Worm (Caenorhabditis elegans) whole organism, early embryonic: ENCODE data around the gene hsb-1.

Experiments used
- B0310.2 ChIP-seq: sonication (generic microtip); optimal IDR thresholded peaks from 2 replicates; lab custom pipeline; 2016; ENCODE audit warnings: mild to moderate bottlenecking, missing genetic modification characterization, missing compliant biosample characterization
- F13C5.2 ChIP-seq: sonication (generic microtip); optimal IDR thresholded peaks from 2 replicates; lab custom pipeline; 2017; ENCODE audit warnings: mild to moderate bottlenecking, missing genetic modification characterization, inconsistent platforms, missing compliant biosample characterization
- aly-1 ChIP-seq: sonication (generic microtip); optimal IDR thresholded peaks from 2 replicates; lab custom pipeline; 2016; ENCODE audit warnings: missing genetic modification characterization, missing compliant biosample characterization
- ama-1 ChIP-seq: fragments of 150-350 bp; optimal IDR thresholded peaks from 2 replicates; lab custom pipeline; 2014
- ceh-13 ChIP-seq: fragments of 200-800 bp; sonication (Bioruptor generic); optimal IDR thresholded peaks from 2 replicates; lab custom pipeline; 2018; ENCODE audit warnings: mild to moderate bottlenecking, missing genetic modification characterization, missing compliant biosample characterization
- ceh-36 ChIP-seq: sonication (generic microtip); optimal IDR thresholded peaks from 2 replicates; lab custom pipeline; 2016; ENCODE audit warnings: missing genetic modification characterization, inconsistent platforms, missing compliant biosample characterization
- ets-7 ChIP-seq: sonication (generic microtip); optimal IDR thresholded peaks from 2 replicates; lab custom pipeline; 2016; ENCODE audit warnings: missing genotype, missing genetic modification characterization, missing compliant biosample characterization
- flt-1 ChIP-seq: fragments of 200-800 bp; sonication (Bioruptor generic); IDR thresholded peaks from 2 replicates; pipeline ENCODE4 v1.3.6; 2022; ENCODE audit warnings: missing genetic modification characterization, missing compliant biosample characterization
- hmbx-1 ChIP-seq: sonication (generic microtip); optimal IDR thresholded peaks from 2 replicates; lab custom pipeline; 2016; ENCODE audit warnings: mild to moderate bottlenecking, missing genetic modification characterization, missing compliant biosample characterization
- hmg-4 ChIP-seq: fragments of 200-800 bp; sonication (Bioruptor generic); optimal IDR thresholded peaks from 2 replicates; lab custom pipeline; 2018; ENCODE audit warnings: mild to moderate bottlenecking, missing genetic modification characterization, missing compliant biosample characterization
- hnd-1 ChIP-seq: sonication (generic microtip); optimal IDR thresholded peaks from 2 replicates; lab custom pipeline; 2016; ENCODE audit warnings: missing genetic modification characterization, missing compliant biosample characterization
- pes-1 ChIP-seq: fragments of 200-800 bp; sonication (Bioruptor generic); IDR thresholded peaks from 2 replicates; pipeline ENCODE4 v1.3.6; 2022; ENCODE audit warnings: missing genetic modification reagents, missing genetic modification characterization, missing compliant biosample characterization
- scrt-1 ChIP-seq: fragments of 200-800 bp; sonication (Bioruptor generic); IDR thresholded peaks from 2 replicates; pipeline ENCODE4 v1.3.6; 2022; ENCODE audit warnings: missing genetic modification characterization, missing compliant biosample characterization
- sea-1 ChIP-seq: fragments of 200-800 bp; sonication (Bioruptor generic); conservative IDR thresholded peaks from 2 replicates; pipeline ENCODE4 v1.3.6; 2022; ENCODE audit warnings: missing genetic modification characterization, missing compliant biosample characterization
- tbx-11 ChIP-seq: fragments of 200-800 bp; sonication (Bioruptor generic); IDR thresholded peaks from 2 replicates; pipeline ENCODE4 v1.3.6; 2022; ENCODE audit warnings: missing genetic modification characterization, missing compliant biosample characterization
- tbx-37 ChIP-seq: fragments of 200-800 bp; sonication (Bioruptor generic); conservative IDR thresholded peaks from 2 replicates; pipeline ENCODE4 v1.3.6; 2022; ENCODE audit warnings: missing genetic modification reagents, missing genetic modification characterization, missing compliant biosample characterization
- tra-4 ChIP-seq: sonication (generic microtip); optimal IDR thresholded peaks from 2 replicates; lab custom pipeline; 2017; ENCODE audit warnings: missing genetic modification characterization, missing compliant biosample characterization

Gene hsb-1

DNA sequence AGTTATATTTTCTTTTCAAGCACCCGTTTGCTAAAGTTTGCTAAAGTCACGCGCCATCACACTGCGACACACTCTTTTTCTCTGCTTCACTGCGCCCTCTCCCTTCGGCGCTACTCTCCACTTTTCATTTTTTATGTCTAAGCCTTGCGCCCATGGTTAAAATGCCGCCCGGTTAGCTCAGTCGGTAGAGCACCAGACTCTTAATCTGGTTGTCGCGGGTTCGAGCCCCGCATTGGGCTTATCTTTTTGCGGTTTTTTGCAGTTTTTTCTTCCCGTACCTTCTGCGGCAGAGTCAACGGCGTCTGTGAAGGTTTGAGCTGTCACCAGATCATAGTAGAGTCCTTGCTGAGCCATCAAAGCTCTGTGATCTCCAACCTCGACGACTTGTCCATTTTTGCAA, 27.5 kb upstream of the hsb-1 start:
- TF ChIP-seq B0310.2 (tag; lab: Kevin White, UChicago), result no peak
- TF ChIP-seq hnd-1, result peak; percentile 49
- TF ChIP-seq flt-1 (GFP tag; lab: Robert Waterston, UW), result peak; percentile 52; the same call in 1 of the 2 replicates
- peak; percentile 67 for TF ChIP-seq tbx-37 (GFP tag; lab: Robert Waterston, UW)
- TF ChIP-seq ets-7, result peak; percentile 19
- TF ChIP-seq F13C5.2 (tag; lab: Kevin White, UChicago), result peak; percentile 48
- TF ChIP-seq hmbx-1, result no peak
- peak; percentile 66 for TF ChIP-seq ceh-36 (tag; lab: Kevin White, UChicago)
- TF ChIP-seq hmg-4 (GFP tag; lab: Kevin White, UChicago), result peak; percentile 55
- TF ChIP-seq tbx-11 (GFP tag; lab: Robert Waterston, UW), result peak; percentile 83
- no peak for TF ChIP-seq aly-1 (tag; lab: Kevin White, UChicago)
- TF ChIP-seq ceh-13, result peak; percentile 21
- TF ChIP-seq scrt-1 (GFP tag; lab: Robert Waterston, UW), result peak; percentile 73
- TF ChIP-seq ama-1 (lab: Kevin White, UChicago), result no peak
- peak; percentile 78 for TF ChIP-seq sea-1 (GFP tag; lab: Robert Waterston, UW)

- no peak for TF ChIP-seq ceh-13
- TF ChIP-seq aly-1 (tag; lab: Kevin White, UChicago), result no peak
- no peak for TF ChIP-seq flt-1 (GFP tag; lab: Robert Waterston, UW)
- TF ChIP-seq B0310.2 (tag; lab: Kevin White, UChicago), result no peak
- no peak for TF ChIP-seq ets-7
- no peak for TF ChIP-seq ceh-36 (tag; lab: Kevin White, UChicago)
- no peak for TF ChIP-seq tbx-11 (GFP tag; lab: Robert Waterston, UW)
- no peak for TF ChIP-seq tra-4
- TF ChIP-seq ama-1 (lab: Kevin White, UChicago), result no peak
- no peak for TF ChIP-seq hmbx-1
These were observed 23.3 kb upstream of the hsb-1 start, which contains the start of gene cul-6 for ce11 chrIV:12590373-12590772. cul-6 (minus strand) TSS chrIV:12590451.

DNA sequence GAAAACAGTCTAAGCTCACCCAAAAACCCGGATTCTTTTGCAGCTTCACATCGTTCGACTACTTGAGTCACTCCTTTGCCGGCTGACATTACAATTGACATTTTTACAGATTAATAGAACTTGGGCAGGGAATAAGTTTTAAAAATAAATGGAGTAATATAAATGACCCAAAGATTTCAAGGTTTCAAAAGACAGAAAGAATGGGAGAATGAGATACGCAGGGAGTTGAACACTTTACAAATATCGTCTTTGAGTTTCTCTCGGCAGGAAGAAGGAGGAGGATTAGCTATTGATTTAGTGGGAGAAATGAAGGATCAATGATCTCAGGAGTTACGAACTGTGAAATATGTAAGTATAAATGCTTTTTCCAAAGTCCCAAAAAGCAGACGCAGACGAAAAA, 18.9 kb upstream of the hsb-1 start, which contains the start of gene K08E7.8:
Gene K08E7.8 (minus strand): TSS at position 101 of the 400 bp plus-strand sequence.
- TF ChIP-seq ceh-13 (no peak), tbx-37 (GFP tag; lab: Robert Waterston, UW) (no peak)

ce11 chrIV:12584146-12584545, 17.1 kb upstream of the hsb-1 start:
- TF ChIP-seq tra-4 (no peak), ceh-36 (tag; lab: Kevin White, UChicago) (no peak), B0310.2 (tag; lab: Kevin White, UChicago) (no peak), hmbx-1 (no peak), hmg-4 (GFP tag; lab: Kevin White, UChicago) (no peak), tbx-11 (GFP tag; lab: Robert Waterston, UW) (no peak)

DNA sequence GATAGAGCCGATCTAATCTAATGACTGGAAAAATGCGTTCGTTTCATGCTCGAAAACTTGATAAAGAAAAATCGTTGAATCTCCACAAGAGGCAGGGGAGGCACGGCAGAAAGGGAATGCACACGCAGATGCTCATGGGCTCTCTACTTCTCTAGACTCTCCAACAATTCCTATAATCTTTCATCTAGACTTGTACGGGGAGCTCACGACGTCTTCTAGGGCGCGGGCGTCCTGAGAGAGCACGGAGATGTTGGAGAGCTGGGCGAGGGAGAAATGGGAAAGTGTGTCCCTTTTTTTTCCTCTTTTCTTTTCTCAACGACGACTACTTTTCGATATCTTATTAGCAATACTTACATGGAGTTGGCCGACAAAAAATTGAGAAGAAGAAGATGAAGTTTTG, 16.2 kb upstream of the hsb-1 start:
- TF ChIP-seq flt-1 (GFP tag; lab: Robert Waterston, UW) (no peak), ama-1 (lab: Kevin White, UChicago) (no peak), F13C5.2 (tag; lab: Kevin White, UChicago) (no peak), ceh-13 (no peak), scrt-1 (GFP tag; lab: Robert Waterston, UW) (no peak), B0310.2 (tag; lab: Kevin White, UChicago) (no peak), hnd-1 (no peak)

- TF ChIP-seq hmg-4 (GFP tag; lab: Kevin White, UChicago) (no peak), F13C5.2 (tag; lab: Kevin White, UChicago) (no peak)
These were observed 14.0 kb upstream of the hsb-1 start, which contains the start of gene K08E7.6 for ce11 chrIV:12581046-12581445. K08E7.6 (minus strand) TSS chrIV:12581146.

- TF ChIP-seq tbx-11 (GFP tag; lab: Robert Waterston, UW) (no peak), hnd-1 (no peak), hmbx-1 (no peak), tra-4 (no peak), F13C5.2 (tag; lab: Kevin White, UChicago) (no peak), aly-1 (tag; lab: Kevin White, UChicago) (no peak), ama-1 (lab: Kevin White, UChicago) (no peak), ceh-36 (tag; lab: Kevin White, UChicago) (no peak), hmg-4 (GFP tag; lab: Kevin White, UChicago) (no peak), pes-1 (GFP tag; lab: Robert Waterston, UW) (no peak), ceh-13 (no peak), ets-7 (no peak), sea-1 (GFP tag; lab: Robert Waterston, UW) (no peak)
These were observed 7.2 kb upstream of the hsb-1 start for ce11 chrIV:12574265-12574664.

DNA sequence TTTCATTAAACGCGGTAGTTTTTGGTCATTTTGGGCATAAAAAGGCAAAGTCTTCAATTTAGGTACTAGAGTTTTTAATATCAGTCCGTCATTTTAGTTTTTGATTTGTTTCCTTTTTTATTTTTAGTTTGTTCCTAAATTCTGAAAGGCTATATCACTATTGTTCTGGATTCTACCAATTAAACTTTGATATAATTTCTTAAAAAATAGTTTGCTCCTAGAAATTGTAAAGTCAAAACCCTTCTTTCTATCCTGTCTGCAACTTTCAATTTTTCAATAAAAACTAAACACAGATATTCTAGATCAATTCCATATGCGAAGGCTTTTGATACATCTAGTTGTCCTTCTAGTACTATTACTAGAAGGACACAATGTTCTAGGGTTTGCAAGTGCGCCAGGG, 6.0 kb upstream of the hsb-1 start, which contains the start of gene K08E7.5:
Gene K08E7.5 (plus strand): TSS at position 301 of the 400 bp plus-strand sequence.
- TF ChIP-seq ceh-13 (no peak), hmg-4 (GFP tag; lab: Kevin White, UChicago) (no peak), ets-7 (no peak), sea-1 (GFP tag; lab: Robert Waterston, UW) (no peak), tra-4 (no peak), F13C5.2 (tag; lab: Kevin White, UChicago) (no peak), tbx-11 (GFP tag; lab: Robert Waterston, UW) (no peak), hmbx-1 (no peak), ama-1 (lab: Kevin White, UChicago) (no peak), scrt-1 (GFP tag; lab: Robert Waterston, UW) (no peak), ceh-36 (tag; lab: Kevin White, UChicago) (no peak), pes-1 (GFP tag; lab: Robert Waterston, UW) (no peak)
